Worm (Caenorhabditis elegans) whole organism, midembryonic: ENCODE measurements around the gene swt-1.

Experiments
- T22C8.4 ChIP-seq: fragments of 200-800 bp; sonication (Bioruptor generic); IDR thresholded peaks from 2 replicates; pipeline ENCODE4 v1.3.6; 2022; ENCODE audit warnings: missing genetic modification characterization, missing compliant biosample characterization
- cog-1 ChIP-seq: sonication (generic microtip); optimal IDR thresholded peaks from 2 replicates; lab custom pipeline; 2016; ENCODE audit warnings: missing genetic modification characterization, missing compliant biosample characterization
- flt-1 ChIP-seq: fragments of 200-800 bp; sonication (Bioruptor generic); IDR thresholded peaks from 2 replicates; pipeline ENCODE4 v1.3.6; 2022; ENCODE audit warnings: missing genetic modification characterization, missing compliant biosample characterization
- klf-2 ChIP-seq: fragments of 200-800 bp; sonication (Bioruptor generic); conservative IDR thresholded peaks from 2 replicates; pipeline ENCODE4 v1.3.6; 2022; ENCODE audit warnings: missing genetic modification reagents, missing genetic modification characterization, missing compliant biosample characterization
- med-1 ChIP-seq: sonication (generic microtip); optimal IDR thresholded peaks from 2 replicates; lab custom pipeline; 2017; ENCODE audit warnings: missing genetic modification characterization, mild to moderate bottlenecking, missing compliant biosample characterization, antibody characterized with exemption, missing genetic modification reagents; ENCODE audit not compliant: insufficient read depth
- ref-1 ChIP-seq: fragments of 200-800 bp; sonication (Bioruptor generic); conservative IDR thresholded peaks from 2 replicates; pipeline ENCODE4 v1.3.6; 2022; ENCODE audit warnings: missing genetic modification reagents, missing genetic modification characterization, missing compliant biosample characterization
- tab-1 ChIP-seq: fragments of 200-800 bp; sonication (Bioruptor generic); IDR thresholded peaks from 2 replicates; pipeline ENCODE4 v1.3.6; 2022; ENCODE audit warnings: missing genetic modification characterization, missing compliant biosample characterization
- ztf-23 ChIP-seq: fragments of 200-800 bp; sonication (Bioruptor generic); IDR thresholded peaks from 2 replicates; pipeline ENCODE4 v1.3.6; 2022; ENCODE audit warnings: missing genetic modification reagents, missing genetic modification characterization, missing compliant biosample characterization

ce11 chrIV:278284-278683 is 29.0 kb upstream of the swt-1 start:
- TF ChIP-seq tab-1 (GFP tag; lab: Robert Waterston, UW), result no peak
- no peak for TF ChIP-seq med-1 (GFP tag; lab: Kevin White, UChicago)
- TF ChIP-seq T22C8.4 (GFP tag; lab: Robert Waterston, UW), result no peak
- TF ChIP-seq ztf-23 (GFP tag; lab: Robert Waterston, UW), result no peak
- no peak for TF ChIP-seq ref-1
- no peak for TF ChIP-seq flt-1
- no peak for TF ChIP-seq cog-1 (tag; lab: Kevin White, UChicago)
- TF ChIP-seq klf-2 (GFP tag; lab: Robert Waterston, UW), result no peak
